Fruit fly (Drosophila melanogaster): ENCODE data around the gene sn.

The sn gene

dm6 chrX:7944772-7945722 is 18.8 kb upstream of the sn start (continued):
- TF ChIP-seq Asciz (GFP tag; optimal IDR thresholded peaks at IDR 0.05) (peak; percentile 49), CG17829 (tag; optimal IDR thresholded peaks at IDR 0.05) (peak; percentile 12), lilli (GFP tag; optimal IDR thresholded peaks at IDR 0.05) (peak; percentile 15), chn (GFP tag; optimal IDR thresholded peaks at IDR 0.05) (peak; percentile 31), lab (GFP tag; optimal IDR thresholded peaks at IDR 0.05) (peak; percentile 68), CG10147 (GFP tag; optimal IDR thresholded peaks at IDR 0.05) (peak; percentile 27), E2f1 (GFP tag; IDR thresholded peaks at IDR 0.05) (0 out of 2 replicates have a peak, but pooled peaks have one; percentile 26), Dbx (GFP tag; IDR thresholded peaks at IDR 0.05) (0 out of 3 replicates have a peak, but pooled peaks have one; percentile 26), inv (GFP tag; IDR thresholded peaks at IDR 0.05; ENCODE audit: partially characterized antibody) (no peak), vvl (GFP tag; IDR thresholded peaks at IDR 0.05) (peak; percentile 50), PHDP (tag; optimal IDR thresholded peaks at IDR 0.05) (peak; percentile 37), CoRest (tag; optimal IDR thresholded peaks at IDR 0.05) (peak; percentile 29), CG17359 (tag; optimal IDR thresholded peaks at IDR 0.05) (peak; percentile 27), CG6254 (GFP tag; optimal IDR thresholded peaks at IDR 0.05) (no peak), CG33557 (GFP tag; optimal IDR thresholded peaks at IDR 0.05) (no peak), D19B (GFP tag; optimal IDR thresholded peaks at IDR 0.05) (peak; percentile 51), CG18599 (GFP tag; optimal IDR thresholded peaks at IDR 0.05) (peak; percentile 49), oc (tag; optimal IDR thresholded peaks at IDR 0.05) (peak; percentile 6), CG11456 (GFP tag; IDR thresholded peaks at IDR 0.05) (no peak), CG18764 (GFP tag; optimal IDR thresholded peaks at IDR 0.05) (no peak), Fer2 (tag; optimal IDR thresholded peaks at IDR 0.05) (no peak), yki (optimal IDR thresholded peaks at IDR 0.05) (peak; percentile 7), kni (GFP tag; optimal IDR thresholded peaks at IDR 0.05) (peak; percentile 42), CG34376 (GFP tag; optimal IDR thresholded peaks at IDR 0.05) (peak; percentile 61), BEAF-32 (GFP tag; optimal IDR thresholded peaks at IDR 0.05) (no peak), Ets65A (GFP tag) (peak; percentile 90), Pdp1 (GFP tag; optimal IDR thresholded peaks at IDR 0.05) (peak in 1 of 2 experiments; percentile 93), trh (GFP tag; optimal IDR thresholded peaks at IDR 0.05) (no peak), CG10274 (GFP tag; optimal IDR thresholded peaks at IDR 0.05) (peak; percentile 97), tup (GFP tag; optimal IDR thresholded peaks at IDR 0.05) (no peak), CG9932 (GFP tag; IDR thresholded peaks at IDR 0.05) (peak; percentile 31; the same call in 1 of the 2 replicates), CG11723 (GFP tag; optimal IDR thresholded peaks at IDR 0.05) (no peak), CG32772 (GFP tag; IDR thresholded peaks at IDR 0.05) (0 out of 2 replicates have a peak, but pooled peaks have one; percentile 33), Xbp1 (GFP tag; optimal IDR thresholded peaks at IDR 0.05) (peak; percentile 41), bsh (GFP tag; optimal IDR thresholded peaks at IDR 0.05) (peak; percentile 3 to 49), CG16863 (GFP tag; optimal IDR thresholded peaks at IDR 0.05) (no peak), CG6272 (GFP tag; IDR thresholded peaks at IDR 0.05) (no peak), bab2 (GFP tag; optimal IDR thresholded peaks at IDR 0.05) (peak; percentile 22), HmgD (GFP tag; optimal IDR thresholded peaks at IDR 0.05) (peak; percentile 1), CG10979 (tag; optimal IDR thresholded peaks at IDR 0.05) (peak; percentile 40), Poxn (GFP tag; IDR thresholded peaks at IDR 0.05) (no peak), nom (GFP tag; optimal IDR thresholded peaks at IDR 0.05) (peak; percentile 5), CG10654 (GFP tag; optimal IDR thresholded peaks at IDR 0.05) (no peak), Aef1 (GFP tag; IDR thresholded peaks at IDR 0.05) (peak; percentile 47; the same call in 2 of the 3 replicates), Adf1 (GFP tag; IDR thresholded peaks at IDR 0.05) (peak; percentile 50; the same call in 1 of the 2 replicates), grau (tag; optimal IDR thresholded peaks at IDR 0.05) (peak; percentile 50), HLH3B (GFP tag; IDR thresholded peaks at IDR 0.05) (0 out of 2 replicates have a peak, but pooled peaks have one; percentile 28)

All from whole organism, embryonic.